Worm (Caenorhabditis elegans) whole organism, L2 larva: ENCODE measurements around the gene ztf-17.

ENCODE experiments used
- C34F6.9 ChIP-seq: fragments of 150-350 bp; optimal IDR thresholded peaks from 2 replicates; lab custom pipeline; 2014; ENCODE audit warnings: missing biosample characterization, missing genetic modification characterization
- F13H6.1 ChIP-seq: sonication (generic microtip); optimal IDR thresholded peaks from 2 replicates; lab custom pipeline; 2016; ENCODE audit warnings: missing genetic modification characterization, missing compliant biosample characterization
- R02D3.7 ChIP-seq: fragments of 150-350 bp; optimal IDR thresholded peaks from 2 replicates; lab custom pipeline; 2014; ENCODE audit warnings: missing biosample characterization, missing genetic modification characterization
- ZK546.5 ChIP-seq: sonication (generic microtip); optimal IDR thresholded peaks from 2 replicates; lab custom pipeline; 2017; ENCODE audit warnings: missing biosample characterization, missing genetic modification characterization
- alr-1 ChIP-seq: fragments of 150-350 bp; optimal IDR thresholded peaks from 2 replicates; lab custom pipeline; 2014; ENCODE audit warnings: missing biosample characterization, missing genetic modification characterization
- ama-1 ChIP-seq: fragments of 150-350 bp; optimal IDR thresholded peaks from 2 replicates; lab custom pipeline; 2018; ENCODE audit warnings: inconsistent platforms
- blmp-1 ChIP-seq: sonication (generic microtip); optimal IDR thresholded peaks from 2 replicates; lab custom pipeline; 2017; ENCODE audit warnings: missing genetic modification characterization, mild to moderate bottlenecking, missing compliant biosample characterization, antibody characterized with exemption, moderate library complexity; ENCODE audit not compliant: insufficient read depth
- ceh-82 ChIP-seq: fragments of 150-350 bp; optimal IDR thresholded peaks from 2 replicates; lab custom pipeline; 2014; ENCODE audit warnings: missing biosample characterization, missing genetic modification characterization
- crh-2 ChIP-seq: sonication (generic microtip); optimal IDR thresholded peaks from 2 replicates; lab custom pipeline; 2017; ENCODE audit warnings: missing biosample characterization, missing genetic modification characterization
- dmd-4 ChIP-seq: sonication (generic microtip); optimal IDR thresholded peaks from 2 replicates; lab custom pipeline; 2017; ENCODE audit warnings: missing biosample characterization, missing genetic modification characterization
- egl-27 ChIP-seq: sonication (generic microtip); optimal IDR thresholded peaks from 3 replicates; lab custom pipeline; 2017; ENCODE audit warnings: missing biosample characterization, missing genetic modification reagents, missing genetic modification characterization
- elt-1 ChIP-seq: fragments of 150-350 bp; optimal IDR thresholded peaks from 2 replicates; lab custom pipeline; 2014; ENCODE audit warnings: missing biosample characterization, missing genetic modification characterization
- fos-1 ChIP-seq: fragments of 150-350 bp; optimal IDR thresholded peaks from 2 replicates; lab custom pipeline; 2014; ENCODE audit warnings: missing biosample characterization, missing genetic modification characterization
- gmeb-1 ChIP-seq: fragments of 150-350 bp; optimal IDR thresholded peaks from 2 replicates; lab custom pipeline; 2014; ENCODE audit warnings: missing biosample characterization, missing genetic modification characterization
- lin-11 ChIP-seq: fragments of 150-350 bp; sonication (generic microtip); optimal IDR thresholded peaks from 2 replicates; lab custom pipeline; 2014; ENCODE audit warnings: missing biosample characterization, missing genetic modification characterization, inconsistent platforms, mixed read lengths
- lin-13 ChIP-seq: fragments of 150-350 bp; optimal IDR thresholded peaks from 2 replicates; lab custom pipeline; 2014; ENCODE audit warnings: missing biosample characterization, missing genetic modification reagents, missing genetic modification characterization
- lin-39 ChIP-seq: fragments of 150-350 bp; optimal IDR thresholded peaks from 2 replicates; lab custom pipeline; 2014; ENCODE audit warnings: missing biosample characterization, missing genetic modification reagents, missing genetic modification characterization
- lsy-2 ChIP-seq, 2 experiments: fragments of 150-350 bp in 1 of 2; sonication (generic microtip) in 1 of 2; optimal IDR thresholded peaks; 2 replicates each; lab custom pipeline; 2014 to 2017; ENCODE audit warnings: missing biosample characterization in 2 of 2, missing genetic modification characterization in 2 of 2
- mab-5 ChIP-seq: fragments of 150-350 bp; optimal IDR thresholded peaks from 2 replicates; lab custom pipeline; 2014; ENCODE audit warnings: missing biosample characterization, missing genetic modification characterization
- mbf-1 ChIP-seq: sonication (generic microtip); optimal IDR thresholded peaks from 2 replicates; lab custom pipeline; 2017; ENCODE audit warnings: missing biosample characterization, missing genetic modification characterization
- mdl-1 ChIP-seq, 2 experiments: fragments of 150-350 bp in 1 of 2; sonication (generic microtip) in 1 of 2; optimal IDR thresholded peaks; 2 replicates each; lab custom pipeline; 2017; ENCODE audit warnings: missing biosample characterization in 2 of 2, missing genetic modification characterization in 2 of 2
- nhr-10 ChIP-seq: sonication (generic microtip); optimal IDR thresholded peaks from 2 replicates; lab custom pipeline; 2017; ENCODE audit warnings: missing biosample characterization, missing genetic modification characterization
- nhr-11 ChIP-seq: fragments of 150-350 bp; optimal IDR thresholded peaks from 2 replicates; lab custom pipeline; 2014; ENCODE audit warnings: missing biosample characterization, missing genetic modification characterization
- nhr-12 ChIP-seq: fragments of 150-350 bp; optimal IDR thresholded peaks from 2 replicates; lab custom pipeline; 2014; ENCODE audit warnings: missing biosample characterization, missing genetic modification characterization
- nhr-129 ChIP-seq: fragments of 150-350 bp; optimal IDR thresholded peaks from 2 replicates; lab custom pipeline; 2014; ENCODE audit warnings: missing biosample characterization, missing genetic modification characterization
- nhr-21 ChIP-seq: fragments of 150-350 bp; optimal IDR thresholded peaks from 2 replicates; lab custom pipeline; 2014; ENCODE audit warnings: missing biosample characterization, missing genetic modification characterization
- nhr-237 ChIP-seq: fragments of 150-350 bp; optimal IDR thresholded peaks from 2 replicates; lab custom pipeline; 2014; ENCODE audit warnings: missing biosample characterization, missing genetic modification characterization
- nhr-25 ChIP-seq: fragments of 150-350 bp; sonication (generic microtip); optimal IDR thresholded peaks from 3 replicates; lab custom pipeline; 2014; ENCODE audit warnings: missing biosample characterization, missing genetic modification characterization
- nhr-6 ChIP-seq: fragments of 150-350 bp; optimal IDR thresholded peaks from 2 replicates; lab custom pipeline; 2014; ENCODE audit warnings: missing biosample characterization, missing genetic modification characterization
- nhr-77 ChIP-seq: fragments of 150-350 bp; optimal IDR thresholded peaks from 2 replicates; lab custom pipeline; 2014; ENCODE audit warnings: missing biosample characterization, missing genetic modification characterization
- peb-1 ChIP-seq: fragments of 150-350 bp; optimal IDR thresholded peaks from 2 replicates; lab custom pipeline; 2014; ENCODE audit warnings: missing biosample characterization, missing genetic modification characterization
- sem-4 ChIP-seq: fragments of 150-350 bp; optimal IDR thresholded peaks from 2 replicates; lab custom pipeline; 2014; ENCODE audit warnings: missing biosample characterization, missing genetic modification reagents, missing genetic modification characterization
- skn-1 ChIP-seq: sonication (generic microtip); optimal IDR thresholded peaks from 2 replicates; lab custom pipeline; 2017; ENCODE audit warnings: missing biosample characterization, missing genetic modification characterization
- sma-3 ChIP-seq: sonication (generic microtip); optimal IDR thresholded peaks from 2 replicates; lab custom pipeline; 2016; ENCODE audit warnings: missing genetic modification reagents, missing genetic modification characterization, missing compliant biosample characterization
- sma-9 ChIP-seq, 2 experiments: fragments of 150-350 bp in 1 of 2; sonication (generic microtip) in 1 of 2; optimal IDR thresholded peaks; 2 replicates each; lab custom pipeline; 2014 to 2016; ENCODE audit warnings: missing genetic modification characterization in 2 of 2, mild to moderate bottlenecking in 1 of 2, missing biosample characterization in 1 of 2, missing compliant biosample characterization in 1 of 2, missing genetic modification reagents in 1 of 2, moderate library complexity in 1 of 2
- snpc-4 ChIP-seq: fragments of 150-350 bp; optimal IDR thresholded peaks from 2 replicates; lab custom pipeline; 2014; ENCODE audit warnings: missing biosample characterization, missing genetic modification characterization
- unc-55 ChIP-seq: fragments of 150-350 bp; sonication (generic microtip); optimal IDR thresholded peaks from 3 replicates; lab custom pipeline; 2014; ENCODE audit warnings: missing biosample characterization, missing genetic modification reagents, missing genetic modification characterization
- unc-62 ChIP-seq: fragments of 150-350 bp; optimal IDR thresholded peaks from 2 replicates; lab custom pipeline; 2014; ENCODE audit warnings: missing biosample characterization, missing genetic modification reagents, missing genetic modification characterization
- zag-1 ChIP-seq: fragments of 150-350 bp; optimal IDR thresholded peaks from 2 replicates; lab custom pipeline; 2014; ENCODE audit warnings: missing biosample characterization, missing genetic modification characterization
- ztf-1 ChIP-seq: fragments of 200-800 bp; sonication (Bioruptor generic); conservative IDR thresholded peaks from 2 replicates; pipeline ENCODE4 v1.3.6; 2022; ENCODE audit warnings: missing genetic modification characterization, missing compliant biosample characterization
- ztf-4 ChIP-seq: fragments of 150-350 bp; optimal IDR thresholded peaks from 2 replicates; lab custom pipeline; 2014; ENCODE audit warnings: missing biosample characterization, missing genetic modification characterization

The ztf-17 gene

DNA sequence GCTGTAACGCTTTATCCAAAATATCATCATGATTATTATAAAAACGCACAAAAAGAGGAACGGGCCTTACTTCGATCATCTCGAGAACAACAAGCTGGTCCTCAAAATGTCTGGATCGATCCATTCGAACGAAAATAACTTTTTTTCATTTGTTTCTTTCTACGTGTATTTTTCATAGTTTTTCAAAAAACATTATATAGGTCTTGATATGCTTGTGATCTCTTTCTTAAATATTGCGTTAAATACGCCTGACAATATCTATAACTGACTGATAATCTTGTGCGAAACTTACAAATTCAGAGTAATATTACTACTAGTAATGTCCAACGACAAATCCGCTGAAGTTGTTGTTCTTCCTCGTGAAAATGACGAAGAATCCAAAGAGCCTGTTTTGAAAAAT lies 11.9 kb downstream of the ztf-17 start, which contains the start of gene sds-22:
Gene sds-22 (plus strand): TSS at position 301 of the 400 bp plus-strand sequence.
- no peak for TF ChIP-seq nhr-11 (tag; lab: Kevin White, UChicago)
- TF ChIP-seq crh-2 (tag; lab: Kevin White, UChicago), result no peak
- no peak for TF ChIP-seq ZK546.5 (tag; lab: Kevin White, UChicago)
- TF ChIP-seq peb-1 (tag; lab: Kevin White, UChicago), result no peak
- TF ChIP-seq egl-27 (tag; lab: Kevin White, UChicago), result no peak
- TF ChIP-seq skn-1 (tag; lab: Kevin White, UChicago), result no peak
- no peak for TF ChIP-seq lin-39 (tag; lab: Kevin White, UChicago)
- no peak for TF ChIP-seq zag-1 (tag; lab: Kevin White, UChicago)
- TF ChIP-seq nhr-77, result no peak
- TF ChIP-seq nhr-21 (tag; lab: Kevin White, UChicago), result no peak
- TF ChIP-seq nhr-6 (tag; lab: Kevin White, UChicago), result no peak
- TF ChIP-seq nhr-12 (tag; lab: Kevin White, UChicago), result no peak
- no peak for TF ChIP-seq alr-1
- TF ChIP-seq mdl-1 (tag; optimal IDR thresholded peaks at IDR 0.05; lab: Kevin White, UChicago), result no peak
- TF ChIP-seq C34F6.9 (tag; lab: Kevin White, UChicago), result no peak
- no peak for TF ChIP-seq ama-1 (lab: Kevin White, UChicago)
- no peak for TF ChIP-seq nhr-25 (tag; lab: Kevin White, UChicago)
- no peak for TF ChIP-seq gmeb-1 (tag; lab: Kevin White, UChicago)

DNA sequence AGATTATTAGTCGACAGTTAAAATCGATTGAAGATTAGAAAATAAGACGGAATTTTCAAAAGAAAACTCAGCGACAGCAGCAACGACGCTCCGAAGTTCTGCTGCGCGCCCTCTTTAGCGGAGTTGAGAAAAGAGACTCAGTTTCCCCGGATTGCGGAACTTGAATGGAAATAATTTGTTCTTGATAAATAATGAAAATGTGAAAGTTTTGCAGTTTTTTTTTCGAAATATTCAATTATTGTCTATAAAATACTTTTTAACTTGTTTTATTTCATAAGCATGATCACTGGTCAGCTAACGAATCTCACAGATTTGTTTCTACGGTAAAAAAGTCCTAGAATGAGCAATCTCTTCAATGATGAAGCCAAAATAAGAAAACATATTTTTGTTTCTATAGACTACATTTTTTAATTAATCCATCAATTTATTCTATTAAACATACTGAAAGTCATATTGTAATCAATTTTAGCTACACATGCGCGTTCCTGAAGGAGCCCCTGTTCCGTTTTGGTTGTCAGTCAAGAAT lies 12.4 kb downstream of the ztf-17 start, which contains the start of the genes cec-3 and T09A5.15:
Gene cec-3 (minus strand): TSS at position 116 of the 526 bp plus-strand sequence.
Gene T09A5.15 (plus strand): TSS at position 476 of the 526 bp plus-strand sequence.
- no peak for TF ChIP-seq egl-27 (tag; lab: Kevin White, UChicago)
- TF ChIP-seq crh-2 (tag; lab: Kevin White, UChicago), result peak; percentile 44
- TF ChIP-seq lsy-2 (tag; optimal IDR thresholded peaks at IDR 0.05; lab: Kevin White, UChicago), result peak in 1 of 2 experiments; percentile 69
- TF ChIP-seq F13H6.1 (tag; lab: Kevin White, UChicago), result peak; percentile 4
- peak; percentile 39 for TF ChIP-seq sma-3 (GFP tag; lab: Kevin White, UChicago)
- no peak for TF ChIP-seq ama-1 (lab: Kevin White, UChicago)
- peak; percentile 2 for TF ChIP-seq nhr-25 (tag; lab: Kevin White, UChicago)
- TF ChIP-seq blmp-1 (tag; lab: Kevin White, UChicago), result no peak
- TF ChIP-seq unc-55 (GFP tag; lab: Kevin White, UChicago), result peak; percentile 73
- peak; percentile 63 for TF ChIP-seq C34F6.9 (tag; lab: Kevin White, UChicago)
- peak; percentile 2 for TF ChIP-seq fos-1 (tag; lab: Kevin White, UChicago)
- peak; percentile 21 for TF ChIP-seq sma-9 (GFP tag; optimal IDR thresholded peaks at IDR 0.05; lab: Kevin White, UChicago)
- no peak for TF ChIP-seq sma-9 (tag; optimal IDR thresholded peaks at IDR 0.05; lab: Kevin White, UChicago)
- TF ChIP-seq nhr-129, result peak; percentile 47

DNA sequence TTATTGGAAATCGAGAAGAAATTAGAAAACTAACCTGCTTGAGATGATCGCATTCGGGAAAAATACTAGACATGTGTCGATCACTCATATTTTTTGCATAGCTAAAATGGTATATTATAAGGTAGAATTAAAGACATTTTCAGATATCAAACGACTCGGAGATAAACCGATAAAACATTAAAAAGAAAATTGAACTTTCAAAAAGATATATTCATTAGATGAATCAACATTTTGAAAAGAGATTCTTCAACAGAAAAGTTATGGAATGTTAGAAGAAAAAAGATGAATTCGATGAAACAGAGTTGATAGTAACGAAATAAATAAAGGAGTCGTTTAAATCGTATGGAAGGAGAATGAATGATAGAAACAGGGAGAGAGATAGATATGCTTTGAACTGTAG lies 14.3 kb downstream of the ztf-17 start, which contains the start of gene mdmh-35:
Gene mdmh-35 (minus strand): TSS at position 101 of the 400 bp plus-strand sequence.
- TF ChIP-seq elt-1 (no peak), crh-2 (tag; lab: Kevin White, UChicago) (no peak), dmd-4 (tag; lab: Kevin White, UChicago) (no peak), lin-39 (tag; lab: Kevin White, UChicago) (no peak), ZK546.5 (tag; lab: Kevin White, UChicago) (no peak), nhr-21 (tag; lab: Kevin White, UChicago) (no peak), R02D3.7 (tag; lab: Kevin White, UChicago) (no peak), mdl-1 (tag; optimal IDR thresholded peaks at IDR 0.05; lab: Kevin White, UChicago) (no peak), sma-3 (GFP tag; lab: Kevin White, UChicago) (no peak), egl-27 (tag; lab: Kevin White, UChicago) (no peak), sma-9 (GFP tag; optimal IDR thresholded peaks at IDR 0.05; lab: Kevin White, UChicago) (no peak), sma-9 (tag; optimal IDR thresholded peaks at IDR 0.05; lab: Kevin White, UChicago) (no peak), ztf-1 (GFP tag; lab: Robert Waterston, UW) (no peak), nhr-129 (no peak), ztf-4 (tag; lab: Kevin White, UChicago) (no peak), unc-62 (no peak), ceh-82 (tag; lab: Kevin White, UChicago) (no peak), nhr-10 (tag; lab: Kevin White, UChicago) (no peak)

DNA sequence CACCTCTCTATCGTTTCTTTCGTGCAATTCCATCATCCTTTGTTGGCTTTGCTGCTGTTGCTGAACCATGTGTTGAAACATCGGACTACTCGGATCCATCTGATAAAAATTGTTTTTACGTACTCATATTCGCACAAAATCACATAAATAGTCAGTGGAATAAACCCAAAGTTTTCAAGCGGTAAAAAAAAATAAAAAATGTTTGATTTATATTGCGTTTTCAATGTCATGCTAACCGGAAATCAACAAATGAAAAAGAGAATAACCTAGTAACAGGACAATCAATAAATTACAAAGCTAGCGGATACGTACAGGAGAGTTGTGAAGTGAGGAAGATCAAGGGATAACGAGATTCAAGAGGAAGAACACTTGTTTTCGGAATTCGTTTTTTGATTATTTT lies 15.0 kb downstream of the ztf-17 start, which contains the start of gene mdt-10:
Gene mdt-10 (minus strand): TSS at position 101 of the 400 bp plus-strand sequence.
- TF ChIP-seq fos-1 (tag; lab: Kevin White, UChicago), result no peak
- no peak for TF ChIP-seq nhr-6 (tag; lab: Kevin White, UChicago)
- no peak for TF ChIP-seq snpc-4 (tag; lab: Kevin White, UChicago)
- TF ChIP-seq lin-11, result no peak
- TF ChIP-seq sem-4 (tag; lab: Kevin White, UChicago), result no peak
- no peak for TF ChIP-seq lin-13 (GFP tag; lab: Kevin White, UChicago)
- no peak for TF ChIP-seq C34F6.9 (tag; lab: Kevin White, UChicago)
- no peak for TF ChIP-seq unc-55 (GFP tag; lab: Kevin White, UChicago)
- no peak for TF ChIP-seq mab-5
- no peak for TF ChIP-seq alr-1
- TF ChIP-seq mbf-1 (tag; lab: Kevin White, UChicago), result no peak
- no peak for TF ChIP-seq mdl-1 (tag; optimal IDR thresholded peaks at IDR 0.05; lab: Kevin White, UChicago)
- TF ChIP-seq ceh-82 (tag; lab: Kevin White, UChicago), result no peak
- no peak for TF ChIP-seq nhr-237 (tag; lab: Kevin White, UChicago)
- no peak for TF ChIP-seq lsy-2 (tag; optimal IDR thresholded peaks at IDR 0.05; lab: Kevin White, UChicago)
- no peak for TF ChIP-seq nhr-129
